Worm (Caenorhabditis elegans): ENCODE results near the gene C14F11.4.
A peak's percentile ranks its signal among the peaks of the same experiment; 100 is the strongest.

The C14F11.4 gene

DNA sequence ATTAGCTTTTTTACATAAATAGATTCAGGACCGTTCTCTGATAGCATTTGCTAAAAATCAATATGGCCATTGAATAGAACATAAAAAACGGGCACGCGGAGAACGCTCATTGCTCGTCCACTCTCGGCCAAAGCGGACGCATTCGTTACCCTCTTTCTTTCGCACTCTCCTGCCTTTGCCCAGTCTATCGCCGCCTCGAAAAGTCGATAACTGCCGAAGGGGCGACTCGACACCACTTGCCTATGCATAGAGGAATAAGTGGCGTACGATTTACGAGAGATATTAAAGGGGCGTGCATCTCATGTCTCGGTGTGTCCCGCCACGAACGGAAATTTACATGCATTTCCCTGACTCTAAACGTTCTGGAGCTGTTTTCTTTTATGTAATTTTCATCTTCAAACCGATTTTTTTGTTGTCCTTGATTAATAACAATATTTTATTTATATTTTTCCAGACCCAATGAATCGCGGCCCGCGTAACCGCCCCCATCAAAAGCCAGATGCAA, 30.4 kb upstream of the C14F11.4 start, which contains the start of gene W05H9.4:
Gene W05H9.4 (plus strand): TSS at position 455 of the 505 bp plus-strand sequence.
- TF ChIP-seq nhr-6 (tag; optimal IDR thresholded peaks at IDR 0.05): no peak
- TF ChIP-seq aly-2 (tag; optimal IDR thresholded peaks at IDR 0.05): no peak
- TF ChIP-seq crh-2 (tag; optimal IDR thresholded peaks at IDR 0.05): peak; percentile 43
- TF ChIP-seq nhr-11 (tag; optimal IDR thresholded peaks at IDR 0.05): no peak
- TF ChIP-seq sma-3 (GFP tag; optimal IDR thresholded peaks at IDR 0.05): no peak
- no peak for TF ChIP-seq nhr-12 (tag; optimal IDR thresholded peaks at IDR 0.05)
- no peak for TF ChIP-seq ztf-1 (GFP tag; conservative IDR thresholded peaks at IDR 0.05)
- TF ChIP-seq F13H6.1 (tag; optimal IDR thresholded peaks at IDR 0.05): no peak
- TF ChIP-seq unc-55 (GFP tag; optimal IDR thresholded peaks at IDR 0.05): peak; percentile 64
- no peak for TF ChIP-seq Y55F3AM.14 (GFP tag; optimal IDR thresholded peaks at IDR 0.05)
- TF ChIP-seq alr-1 (tag; optimal IDR thresholded peaks at IDR 0.05): no peak
- no peak for TF ChIP-seq elt-3 (tag; optimal IDR thresholded peaks at IDR 0.05)
- peak; percentile 23 for TF ChIP-seq mab-5 (tag; optimal IDR thresholded peaks at IDR 0.05)
- no peak for TF ChIP-seq mbf-1 (tag; optimal IDR thresholded peaks at IDR 0.05)
- no peak for TF ChIP-seq ztf-11 (tag; optimal IDR thresholded peaks at IDR 0.05)
- no peak for TF ChIP-seq sem-4 (tag; optimal IDR thresholded peaks at IDR 0.05)
- TF ChIP-seq egl-27 (tag; optimal IDR thresholded peaks at IDR 0.05): no peak
- TF ChIP-seq lin-11 (tag; optimal IDR thresholded peaks at IDR 0.05): no peak
- TF ChIP-seq R02D3.7 (tag; optimal IDR thresholded peaks at IDR 0.05): no peak
- TF ChIP-seq C34F6.9 (tag; optimal IDR thresholded peaks at IDR 0.05): peak; percentile 59
- no peak for TF ChIP-seq zag-1 (tag; optimal IDR thresholded peaks at IDR 0.05)
- TF ChIP-seq nhr-10 (tag; optimal IDR thresholded peaks at IDR 0.05): no peak
- peak in 1 of 2 experiments; percentile 10 for TF ChIP-seq mdl-1 (tag; optimal IDR thresholded peaks at IDR 0.05)
- TF ChIP-seq dmd-4 (tag; optimal IDR thresholded peaks at IDR 0.05): no peak
- no peak for TF ChIP-seq peb-1 (tag; optimal IDR thresholded peaks at IDR 0.05)
- TF ChIP-seq lsy-2 (tag; optimal IDR thresholded peaks at IDR 0.05): peak in 1 of 2 experiments; percentile 55
- no peak for TF ChIP-seq unc-62 (GFP tag; optimal IDR thresholded peaks at IDR 0.05)
- TF ChIP-seq ceh-16 (tag; optimal IDR thresholded peaks at IDR 0.05): peak; percentile 32
- TF ChIP-seq skn-1 (tag; optimal IDR thresholded peaks at IDR 0.05): no peak
- TF ChIP-seq elt-1 (tag; optimal IDR thresholded peaks at IDR 0.05): no peak
- TF ChIP-seq blmp-1 (tag; optimal IDR thresholded peaks at IDR 0.05; ENCODE audit: insufficient read depth): no peak
- peak; percentile 34 for TF ChIP-seq sma-9 (GFP tag; optimal IDR thresholded peaks at IDR 0.05)
- TF ChIP-seq sma-9 (tag; optimal IDR thresholded peaks at IDR 0.05): no peak
- no peak for TF ChIP-seq ZK546.5 (tag; optimal IDR thresholded peaks at IDR 0.05)
- TF ChIP-seq snpc-4 (tag; optimal IDR thresholded peaks at IDR 0.05): no peak
- TF ChIP-seq nhr-21 (tag; optimal IDR thresholded peaks at IDR 0.05): no peak
- no peak for TF ChIP-seq nhr-77 (tag; optimal IDR thresholded peaks at IDR 0.05)
- no peak for TF ChIP-seq unc-39 (tag; optimal IDR thresholded peaks at IDR 0.05)
- no peak for TF ChIP-seq ztf-4 (tag; optimal IDR thresholded peaks at IDR 0.05)
- no peak for TF ChIP-seq ceh-82 (tag; optimal IDR thresholded peaks at IDR 0.05)
- peak; percentile 17 for TF ChIP-seq nhr-129 (tag; optimal IDR thresholded peaks at IDR 0.05)
- no peak for TF ChIP-seq nhr-23 (tag; optimal IDR thresholded peaks at IDR 0.05)
- no peak for TF ChIP-seq nhr-25 (tag; optimal IDR thresholded peaks at IDR 0.05)

DNA sequence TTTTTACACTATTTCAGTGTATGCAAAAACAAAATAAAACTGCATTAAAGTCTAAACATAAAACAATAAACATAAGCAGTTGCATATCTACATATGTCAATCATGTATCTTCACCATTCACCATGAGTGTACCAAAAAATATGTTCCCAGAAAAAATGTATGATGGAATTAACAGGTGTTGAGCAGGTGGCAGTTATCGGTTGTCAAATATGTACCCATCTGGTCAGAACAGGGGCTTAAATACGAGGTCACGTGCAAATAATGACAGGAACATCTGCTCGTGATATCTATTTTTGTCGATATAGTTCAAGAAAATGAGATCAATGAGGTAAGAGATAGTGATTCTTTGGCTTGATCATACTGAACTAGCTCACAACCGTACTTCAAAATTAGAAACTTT, 26.2 kb upstream of the C14F11.4 start:
- no peak for TF ChIP-seq nhr-23 (tag; optimal IDR thresholded peaks at IDR 0.05)
- TF ChIP-seq nhr-21 (tag; optimal IDR thresholded peaks at IDR 0.05): no peak
- TF ChIP-seq alr-1 (tag; optimal IDR thresholded peaks at IDR 0.05): no peak
- TF ChIP-seq crh-2 (tag; optimal IDR thresholded peaks at IDR 0.05): no peak
- no peak for TF ChIP-seq nhr-77 (tag; optimal IDR thresholded peaks at IDR 0.05)
- TF ChIP-seq C34F6.9 (tag; optimal IDR thresholded peaks at IDR 0.05): no peak
- no peak for TF ChIP-seq lin-13 (GFP tag; optimal IDR thresholded peaks at IDR 0.05)
- no peak for TF ChIP-seq egl-27 (tag; optimal IDR thresholded peaks at IDR 0.05)
- no peak for TF ChIP-seq ztf-4 (tag; optimal IDR thresholded peaks at IDR 0.05)
- no peak for TF ChIP-seq elt-3 (tag; optimal IDR thresholded peaks at IDR 0.05)
- TF ChIP-seq unc-55 (GFP tag; optimal IDR thresholded peaks at IDR 0.05): no peak
- no peak for TF ChIP-seq skn-1 (tag; optimal IDR thresholded peaks at IDR 0.05)
- no peak for TF ChIP-seq lin-11 (tag; optimal IDR thresholded peaks at IDR 0.05)
- peak; percentile 18 for TF ChIP-seq sma-9 (GFP tag; optimal IDR thresholded peaks at IDR 0.05)
- TF ChIP-seq sma-9 (tag; optimal IDR thresholded peaks at IDR 0.05): no peak
- TF ChIP-seq sem-4 (tag; optimal IDR thresholded peaks at IDR 0.05): no peak
- TF ChIP-seq nhr-129 (tag; optimal IDR thresholded peaks at IDR 0.05): peak; percentile 10
- TF ChIP-seq Y55F3AM.14 (GFP tag; optimal IDR thresholded peaks at IDR 0.05): no peak
- no peak for TF ChIP-seq nhr-25 (tag; optimal IDR thresholded peaks at IDR 0.05)
- no peak for TF ChIP-seq nhr-11 (tag; optimal IDR thresholded peaks at IDR 0.05)
- TF ChIP-seq mbf-1 (tag; optimal IDR thresholded peaks at IDR 0.05): no peak
- no peak for TF ChIP-seq dmd-4 (tag; optimal IDR thresholded peaks at IDR 0.05)
- TF ChIP-seq lsy-2 (tag; optimal IDR thresholded peaks at IDR 0.05): peak in 1 of 2 experiments; percentile 26
- no peak for TF ChIP-seq zag-1 (tag; optimal IDR thresholded peaks at IDR 0.05)

All from whole organism, L2 larva.